Fruit fly (Drosophila melanogaster): ENCODE measurements around the gene CG33159.
A peak's percentile ranks its signal among the peaks of the same experiment; 100 is the strongest.

CG33159 gene

DNA sequence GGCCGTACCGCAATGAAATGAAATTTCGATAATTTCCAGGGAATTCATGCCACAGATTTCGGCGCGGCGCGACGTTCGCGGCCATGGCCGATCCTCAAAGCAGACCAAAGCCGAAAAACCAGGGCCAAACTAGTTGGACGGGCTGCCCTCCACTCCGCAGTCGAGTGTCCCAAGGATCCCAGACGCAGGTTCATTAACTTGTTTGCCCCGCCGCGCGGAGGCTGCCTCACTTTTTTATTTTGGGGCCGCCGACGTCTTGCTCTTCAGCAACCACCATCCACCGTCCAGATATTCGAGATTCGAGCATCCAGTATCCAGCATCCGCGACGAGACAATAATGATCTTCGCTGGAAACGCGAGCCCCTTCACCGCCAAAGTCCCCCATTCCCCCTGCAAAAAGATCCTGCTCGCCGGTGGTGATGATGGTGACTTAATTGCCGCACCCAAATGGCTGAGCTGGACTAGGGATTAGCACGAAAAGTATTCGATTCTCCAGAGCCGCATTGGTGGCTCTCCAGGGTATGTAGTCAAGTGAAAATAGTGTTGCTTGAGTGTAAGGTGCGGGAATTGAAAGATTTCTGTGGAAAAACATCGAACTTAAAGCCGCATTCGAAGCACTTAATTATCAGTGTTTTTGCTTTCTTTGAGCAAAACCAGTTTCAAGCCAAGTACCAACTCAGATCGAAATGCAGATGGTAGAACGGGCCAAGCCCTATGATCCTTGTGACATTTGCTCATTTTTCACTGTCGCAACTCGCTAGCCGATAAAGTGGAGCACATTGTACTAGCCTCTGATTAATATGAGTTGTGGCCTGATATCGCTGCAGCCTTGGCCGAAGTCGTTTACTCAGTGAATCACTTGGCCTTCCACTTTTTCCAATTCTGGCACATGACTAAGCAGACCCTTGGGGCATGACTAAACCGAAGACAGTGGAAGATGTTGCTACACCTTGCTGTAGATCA is 38.2 kb upstream of the CG33159 start (continued):
- TF ChIP-seq dsx (GFP tag; optimal IDR thresholded peaks at IDR 0.05; ENCODE audit: poor library complexity, severe bottlenecking) (peak; percentile 41), CG4318 (GFP tag; optimal IDR thresholded peaks at IDR 0.05) (no peak), Sox102F (GFP tag; optimal IDR thresholded peaks at IDR 0.05) (no peak), CG8319 (GFP tag; optimal IDR thresholded peaks at IDR 0.05) (peak; percentile 16), CG11294 (GFP tag; IDR thresholded peaks at IDR 0.05) (no peak), eg (GFP tag; IDR thresholded peaks at IDR 0.05) (0 out of 3 replicates have a peak, but pooled peaks have one; percentile 30)

DNA sequence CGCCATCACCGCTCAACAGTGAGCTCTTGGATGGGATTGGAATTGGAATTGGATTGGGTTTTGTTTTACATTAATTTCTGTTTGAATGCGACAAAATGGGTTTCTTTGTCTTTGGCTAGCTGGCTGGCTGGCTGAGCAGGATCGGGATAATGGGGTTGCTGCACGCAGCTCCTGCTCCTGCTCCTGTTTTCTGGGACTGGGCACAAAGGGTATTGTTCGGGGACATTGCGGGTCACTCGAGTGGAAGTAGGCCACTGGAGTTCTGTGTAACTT is 37.1 kb upstream of the CG33159 start:
- peak; percentile 81 for TF ChIP-seq svp (GFP tag)
- no peak for TF ChIP-seq CG11902 (GFP tag; optimal IDR thresholded peaks at IDR 0.05)
- TF ChIP-seq CG8632 (GFP tag; optimal IDR thresholded peaks at IDR 0.05), result no peak
- TF ChIP-seq CG9139 (GFP tag; optimal IDR thresholded peaks at IDR 0.05), result no peak

DNA sequence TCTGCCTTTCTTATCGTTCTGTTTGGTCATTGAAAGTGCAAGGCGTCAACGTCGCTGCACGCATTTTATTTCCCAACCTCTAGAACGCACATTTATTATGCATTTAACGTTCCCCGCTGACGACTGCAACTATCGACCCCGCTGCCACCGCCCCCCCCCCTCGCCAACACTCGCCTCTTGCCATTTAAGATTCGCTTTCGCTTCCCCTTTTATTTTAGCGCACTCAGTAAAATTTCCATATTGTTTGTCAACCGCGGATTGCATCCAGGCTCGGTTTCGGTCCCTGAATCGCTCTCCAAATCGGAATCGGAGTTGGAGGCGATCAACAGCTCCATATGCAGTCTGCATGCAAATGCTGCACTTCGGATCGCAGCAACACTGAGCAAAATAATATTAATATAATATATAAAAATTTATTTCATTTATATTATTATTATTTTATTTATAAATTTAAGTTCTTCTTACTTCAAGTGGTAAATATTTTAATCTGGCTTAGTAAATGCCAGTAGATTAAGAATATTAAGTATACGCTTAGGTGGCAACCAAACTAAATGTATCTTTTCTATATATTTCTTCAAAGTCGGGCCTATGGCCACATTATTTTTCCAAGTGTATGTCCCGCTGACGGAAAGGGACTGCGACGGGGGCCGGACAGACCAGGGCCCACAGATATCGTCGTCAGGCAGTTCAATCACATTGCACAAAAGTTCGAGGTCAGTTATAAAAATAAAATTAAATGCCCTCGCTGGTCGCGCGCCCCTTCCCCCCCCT is 36.5 kb upstream of the CG33159 start:
- TF ChIP-seq CG16779 (tag; optimal IDR thresholded peaks at IDR 0.05), result peak; percentile 94
- peak; percentile 86 for TF ChIP-seq Eip75B (GFP tag; optimal IDR thresholded peaks at IDR 0.05)
- TF ChIP-seq Gug (GFP tag; IDR thresholded peaks at IDR 0.05), result peak; percentile 78
- TF ChIP-seq Met (GFP tag; optimal IDR thresholded peaks at IDR 0.05), result peak; percentile 89
- peak; percentile 90 for TF ChIP-seq CG31627 (GFP tag; optimal IDR thresholded peaks at IDR 0.05)
- TF ChIP-seq CG8319 (GFP tag; optimal IDR thresholded peaks at IDR 0.05), result peak; percentile 92
- peak; percentile 82 for TF ChIP-seq Blimp-1 (GFP tag; optimal IDR thresholded peaks at IDR 0.05)
- TF ChIP-seq CG3032 (tag; optimal IDR thresholded peaks at IDR 0.05), result peak; percentile 99
- peak; percentile 94 for TF ChIP-seq acj6 (GFP tag; optimal IDR thresholded peaks at IDR 0.05)
- TF ChIP-seq CG34406 (GFP tag; optimal IDR thresholded peaks at IDR 0.05), result peak; percentile 98
- peak; percentile 88 for TF ChIP-seq pdm3 (GFP tag; optimal IDR thresholded peaks at IDR 0.05)
- peak; percentile 93 for TF ChIP-seq CG6163 (GFP tag; IDR thresholded peaks at IDR 0.05)
- peak; percentile 98 for TF ChIP-seq CG8632 (GFP tag; optimal IDR thresholded peaks at IDR 0.05)
- TF ChIP-seq Hr38 (GFP tag; optimal IDR thresholded peaks at IDR 0.05), result no peak
- peak; percentile 85 for TF ChIP-seq CG1621 (tag; optimal IDR thresholded peaks at IDR 0.05)
- TF ChIP-seq Ets96B (tag; optimal IDR thresholded peaks at IDR 0.05), result peak; percentile 99
- TF ChIP-seq CG11762 (GFP tag; optimal IDR thresholded peaks at IDR 0.05; ENCODE audit: insufficient read depth), result peak; percentile 92
- TF ChIP-seq dac (GFP tag; optimal IDR thresholded peaks at IDR 0.05), result peak; percentile 50
- TF ChIP-seq fkh (GFP tag; optimal IDR thresholded peaks at IDR 0.05), result no peak
- TF ChIP-seq esn (GFP tag; optimal IDR thresholded peaks at IDR 0.05), result peak; percentile 92
- TF ChIP-seq Lpt (GFP tag; optimal IDR thresholded peaks at IDR 0.05), result peak; percentile 64
- peak; percentile 62 for TF ChIP-seq CG11294 (GFP tag; IDR thresholded peaks at IDR 0.05)
- peak; percentile 93 for TF ChIP-seq fd59A (GFP tag; optimal IDR thresholded peaks at IDR 0.05)
- TF ChIP-seq topi (GFP tag; optimal IDR thresholded peaks at IDR 0.05), result peak; percentile 92
- peak; percentile 98 for TF ChIP-seq CG9139 (GFP tag; optimal IDR thresholded peaks at IDR 0.05)
- TF ChIP-seq spab (GFP tag; optimal IDR thresholded peaks at IDR 0.05), result peak; percentile 99
- TF ChIP-seq CG8119 (GFP tag; IDR thresholded peaks at IDR 0.05), result peak; percentile 92
- TF ChIP-seq Sox14 (GFP tag; optimal IDR thresholded peaks at IDR 0.05), result peak; percentile 91
- TF ChIP-seq Ets21C (GFP tag; optimal IDR thresholded peaks at IDR 0.05), result peak; percentile 76
- peak; percentile 93 for TF ChIP-seq OdsH (GFP tag; optimal IDR thresholded peaks at IDR 0.05)
- peak; percentile 57 for TF ChIP-seq Eip93F (GFP tag; optimal IDR thresholded peaks at IDR 0.05)
- peak; percentile 95 for TF ChIP-seq CG3919 (GFP tag; optimal IDR thresholded peaks at IDR 0.05)
- peak; percentile 83 for TF ChIP-seq Hr4 (GFP tag; optimal IDR thresholded peaks at IDR 0.05)
- TF ChIP-seq CG4318 (GFP tag; optimal IDR thresholded peaks at IDR 0.05), result peak; percentile 85
- peak; percentile 95 for TF ChIP-seq CG10631 (GFP tag; optimal IDR thresholded peaks at IDR 0.05)
- peak; percentile 84 for TF ChIP-seq vri (GFP tag; optimal IDR thresholded peaks at IDR 0.05)
- TF ChIP-seq CG32006 (GFP tag; optimal IDR thresholded peaks at IDR 0.05), result peak; percentile 95
- peak; percentile 94 for TF ChIP-seq CG6792 (GFP tag; optimal IDR thresholded peaks at IDR 0.05)
- TF ChIP-seq eg (GFP tag; IDR thresholded peaks at IDR 0.05), result peak; percentile 76
- TF ChIP-seq CG11902 (GFP tag; optimal IDR thresholded peaks at IDR 0.05), result peak; percentile 94
